Fruit fly (Drosophila melanogaster): ENCODE data around the gene D1.

D1 gene

DNA sequence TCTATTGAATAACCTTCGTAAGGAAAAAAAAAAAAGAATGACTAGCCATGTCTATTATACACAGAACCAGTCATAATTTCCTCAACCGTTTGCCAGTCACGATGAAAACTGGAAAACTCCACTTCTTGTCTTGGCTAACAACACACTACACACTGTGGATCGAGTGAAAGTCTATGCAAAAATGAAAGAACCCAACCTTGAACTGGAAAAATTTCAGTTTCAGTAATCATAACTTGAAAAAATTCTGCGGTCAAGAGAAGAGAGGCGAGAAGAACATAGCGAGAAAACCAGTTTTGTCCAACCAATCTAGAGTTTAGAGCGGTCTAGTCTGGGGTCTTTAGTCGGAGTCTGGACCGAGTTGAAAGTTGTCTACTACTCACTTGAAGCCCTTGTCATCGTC is 22.8 kb downstream of the D1 start:
- no peak for TF ChIP-seq Clk (GFP tag; optimal IDR thresholded peaks at IDR 0.05)
- no peak for TF ChIP-seq tj (GFP tag; optimal IDR thresholded peaks at IDR 0.05)
- TF ChIP-seq CG14711 (tag; optimal IDR thresholded peaks at IDR 0.05): no peak
- no peak for TF ChIP-seq Crg-1 (GFP tag; optimal IDR thresholded peaks at IDR 0.05)
- TF ChIP-seq Mnt (GFP tag; optimal IDR thresholded peaks at IDR 0.05): no peak
- TF ChIP-seq ovo (GFP tag; optimal IDR thresholded peaks at IDR 0.05): no peak
- TF ChIP-seq CG7045 (GFP tag; optimal IDR thresholded peaks at IDR 0.05): no peak
- no peak for TF ChIP-seq CG1620 (GFP tag; optimal IDR thresholded peaks at IDR 0.05)
- TF ChIP-seq kay (GFP tag; ENCODE audit: borderline replicate concordance): no peak
- TF ChIP-seq CG11617 (GFP tag; optimal IDR thresholded peaks at IDR 0.05): no peak
- TF ChIP-seq bab1 (GFP tag; optimal IDR thresholded peaks at IDR 0.05): no peak
- no peak for TF ChIP-seq toe (GFP tag; optimal IDR thresholded peaks at IDR 0.05)
- TF ChIP-seq cic (GFP tag; optimal IDR thresholded peaks at IDR 0.05): no peak
- TF ChIP-seq CG33017 (tag; optimal IDR thresholded peaks at IDR 0.05): no peak
- no peak for TF ChIP-seq Hr96 (GFP tag; optimal IDR thresholded peaks at IDR 0.05)

DNA sequence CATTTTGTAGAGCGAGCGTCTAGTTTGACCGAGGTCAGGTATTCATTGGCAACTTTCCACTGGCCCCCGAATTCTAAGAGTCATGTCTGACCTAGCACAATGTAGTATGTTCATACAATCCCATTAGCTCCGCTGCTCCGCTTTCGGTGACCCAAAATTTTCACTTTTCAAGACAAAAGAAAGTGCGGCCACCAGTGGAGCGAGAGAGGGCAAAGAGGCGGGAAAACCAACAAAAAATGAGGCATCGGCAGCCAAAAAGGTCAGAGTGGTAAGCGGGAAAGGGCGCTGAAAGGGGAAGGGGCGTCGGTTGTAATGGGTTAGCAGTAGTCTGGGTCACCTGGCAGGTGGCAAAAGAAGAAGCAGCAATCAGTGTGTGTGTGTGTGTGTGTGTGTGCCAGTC is 24.9 kb downstream of the D1 start:
- TF ChIP-seq CG7101 (tag; optimal IDR thresholded peaks at IDR 0.05): no peak
- TF ChIP-seq cnc (optimal IDR thresholded peaks at IDR 0.05): no peak
- TF ChIP-seq CG11617 (GFP tag; optimal IDR thresholded peaks at IDR 0.05): no peak
- no peak for TF ChIP-seq bab1 (GFP tag; optimal IDR thresholded peaks at IDR 0.05)
- TF ChIP-seq CG7045 (GFP tag; optimal IDR thresholded peaks at IDR 0.05): no peak
- TF ChIP-seq Clk (GFP tag; optimal IDR thresholded peaks at IDR 0.05): no peak
- TF ChIP-seq CG14711 (tag; optimal IDR thresholded peaks at IDR 0.05): no peak
- no peak for TF ChIP-seq Crg-1 (GFP tag; optimal IDR thresholded peaks at IDR 0.05)
- TF ChIP-seq CG12768 (GFP tag; optimal IDR thresholded peaks at IDR 0.05): no peak
- no peak for TF ChIP-seq pad (GFP tag; optimal IDR thresholded peaks at IDR 0.05)
- no peak for TF ChIP-seq tj (GFP tag; optimal IDR thresholded peaks at IDR 0.05)

dm6 chr3R:9214235-9214634 is 26.2 kb downstream of the D1 start:
- TF ChIP-seq CG7101 (tag; optimal IDR thresholded peaks at IDR 0.05) (no peak), cnc (optimal IDR thresholded peaks at IDR 0.05) (no peak), Hr96 (GFP tag; optimal IDR thresholded peaks at IDR 0.05) (no peak), cic (GFP tag; optimal IDR thresholded peaks at IDR 0.05) (no peak), ovo (GFP tag; optimal IDR thresholded peaks at IDR 0.05) (no peak), Clk (GFP tag; optimal IDR thresholded peaks at IDR 0.05) (no peak), Crg-1 (GFP tag; optimal IDR thresholded peaks at IDR 0.05) (no peak), bab1 (GFP tag; optimal IDR thresholded peaks at IDR 0.05) (no peak), CG7045 (GFP tag; optimal IDR thresholded peaks at IDR 0.05) (no peak), toe (GFP tag; optimal IDR thresholded peaks at IDR 0.05) (no peak), CG1620 (GFP tag; optimal IDR thresholded peaks at IDR 0.05) (no peak), pad (GFP tag; optimal IDR thresholded peaks at IDR 0.05) (no peak), CG12768 (GFP tag; optimal IDR thresholded peaks at IDR 0.05) (no peak), kay (GFP tag; ENCODE audit: borderline replicate concordance) (no peak), tj (GFP tag; optimal IDR thresholded peaks at IDR 0.05) (no peak), CG11617 (GFP tag; optimal IDR thresholded peaks at IDR 0.05) (no peak), CG5204 (GFP tag; optimal IDR thresholded peaks at IDR 0.05) (no peak), CG14711 (tag; optimal IDR thresholded peaks at IDR 0.05) (no peak)

dm6 chr3R:9213029-9213428 is 27.4 kb downstream of the D1 start:
- TF ChIP-seq kay (GFP tag; ENCODE audit: borderline replicate concordance): no peak
- no peak for TF ChIP-seq CG11617 (GFP tag; optimal IDR thresholded peaks at IDR 0.05)
- no peak for TF ChIP-seq CG1620 (GFP tag; optimal IDR thresholded peaks at IDR 0.05)
- TF ChIP-seq bab1 (GFP tag; optimal IDR thresholded peaks at IDR 0.05): no peak
- TF ChIP-seq CG5204 (GFP tag; optimal IDR thresholded peaks at IDR 0.05): no peak
- TF ChIP-seq CG12768 (GFP tag; optimal IDR thresholded peaks at IDR 0.05): no peak
- no peak for TF ChIP-seq cnc (optimal IDR thresholded peaks at IDR 0.05)

DNA sequence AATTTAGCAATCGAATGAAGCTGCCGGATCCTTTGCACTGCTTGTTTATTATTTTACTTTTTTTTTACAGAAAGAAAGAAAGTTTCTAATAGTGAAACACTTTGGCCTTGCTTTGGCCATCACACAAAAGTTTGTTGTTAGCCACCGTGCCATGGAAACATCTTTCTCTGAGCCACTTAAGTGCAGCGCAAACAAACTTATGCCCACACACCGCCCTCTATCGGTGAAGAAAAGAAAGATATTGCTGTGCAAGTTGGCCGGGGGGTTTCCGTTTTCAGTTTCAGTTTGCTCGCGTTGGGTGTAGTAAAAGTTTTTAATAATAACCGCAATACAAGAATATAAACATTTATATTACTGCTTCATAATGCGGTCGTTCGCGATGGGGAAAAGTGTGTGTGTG is 44.6 kb downstream of the D1 start:
- TF ChIP-seq CG14711 (tag; optimal IDR thresholded peaks at IDR 0.05) (no peak), cic (GFP tag; optimal IDR thresholded peaks at IDR 0.05) (no peak), CG11617 (GFP tag; optimal IDR thresholded peaks at IDR 0.05) (no peak)

- TF ChIP-seq Clk (GFP tag; optimal IDR thresholded peaks at IDR 0.05): no peak
- TF ChIP-seq CG12768 (GFP tag; optimal IDR thresholded peaks at IDR 0.05): no peak
- TF ChIP-seq CG14711 (tag; optimal IDR thresholded peaks at IDR 0.05): no peak
Measured at dm6 chr3R:9189890-9190640, 50.4 kb downstream of the D1 start.

Measured in whole organism, adult.